Worm (Caenorhabditis elegans): Measurements from ENCODE around the gene T03G6.3.

Gene T03G6.3

DNA sequence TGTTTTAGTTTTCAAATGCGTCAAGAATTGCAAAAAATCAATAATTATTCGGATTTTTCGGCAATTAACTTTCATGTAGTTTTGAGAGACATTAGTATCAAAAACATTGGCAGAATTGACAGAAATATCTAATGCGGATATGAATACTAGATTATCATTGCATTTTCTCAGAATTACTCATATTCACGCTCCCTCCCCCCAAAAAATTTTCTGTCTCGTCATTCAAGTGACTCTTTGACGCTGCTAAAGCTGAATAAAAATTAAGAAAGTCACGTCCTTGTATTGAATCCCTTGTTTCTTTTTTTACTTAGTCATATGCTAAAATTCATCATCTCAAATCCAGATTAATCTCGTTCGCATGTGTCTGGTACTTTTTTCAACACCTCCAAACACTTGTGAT is 18.9 kb downstream of the T03G6.3 start:
- TF ChIP-seq lsy-2 (tag; optimal IDR thresholded peaks at IDR 0.05) (peak in 1 of 2 experiments; percentile 17), daf-12 (tag; optimal IDR thresholded peaks at IDR 0.05) (no peak), ctbp-1 (GFP tag; IDR thresholded peaks at IDR 0.05) (0 out of 2 replicates have a peak, but pooled peaks have one; percentile 41), nhr-11 (tag; optimal IDR thresholded peaks at IDR 0.05) (peak; percentile 58), aha-1 (tag) (peak; percentile 97), spr-3 (GFP tag; optimal IDR thresholded peaks at IDR 0.05) (no peak), ceh-82 (tag; optimal IDR thresholded peaks at IDR 0.05) (no peak), mxl-2 (GFP tag; conservative IDR thresholded peaks at IDR 0.05) (no peak), hif-1 (tag; optimal IDR thresholded peaks at IDR 0.05) (peak in 1 of 2 experiments; percentile 75), hlh-30 (tag; optimal IDR thresholded peaks at IDR 0.05; ENCODE audit: insufficient read depth) (peak; percentile 9)

DNA sequence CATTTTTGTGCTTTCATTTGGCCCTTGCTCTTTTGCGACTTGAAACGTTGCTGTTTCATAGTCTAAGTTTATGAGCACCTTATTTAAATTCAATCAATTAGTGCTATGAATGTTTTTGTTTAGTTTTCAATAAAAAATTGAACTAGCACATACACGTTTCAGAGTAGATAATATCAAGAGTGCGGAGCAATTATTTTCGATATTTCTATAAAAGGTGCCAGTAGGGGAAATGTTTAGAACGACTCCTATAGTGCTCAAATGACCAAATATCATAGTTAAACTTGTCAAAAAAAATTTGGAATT is 19.8 kb downstream of the T03G6.3 start:
- TF ChIP-seq madf-9 (GFP tag; conservative IDR thresholded peaks at IDR 0.05) = no peak
- no peak for TF ChIP-seq mes-2 (tag; optimal IDR thresholded peaks at IDR 0.05; ENCODE audit: poor library complexity, severe bottlenecking)
- TF ChIP-seq egl-43 (GFP tag; IDR thresholded peaks at IDR 0.05) = no peak
- no peak for TF ChIP-seq hif-1 (tag; optimal IDR thresholded peaks at IDR 0.05)
- TF ChIP-seq tra-1 (GFP tag; IDR thresholded peaks at IDR 0.05) = no peak
- TF ChIP-seq dve-1 (tag; optimal IDR thresholded peaks at IDR 0.05; ENCODE audit: insufficient read depth) = no peak
- TF ChIP-seq ceh-20 (GFP tag; IDR thresholded peaks at IDR 0.05) = no peak
- TF ChIP-seq zip-2 (tag; optimal IDR thresholded peaks at IDR 0.05) = no peak
- TF ChIP-seq tag-97 (GFP tag; IDR thresholded peaks at IDR 0.05) = no peak
- TF ChIP-seq jun-1 (tag; optimal IDR thresholded peaks at IDR 0.05) = no peak
- no peak for TF ChIP-seq dmd-8 (GFP tag; IDR thresholded peaks at IDR 0.05)
- TF ChIP-seq snpc-4 (tag; optimal IDR thresholded peaks at IDR 0.05) = no peak
- no peak for TF ChIP-seq Y105C5A.15 (GFP tag; IDR thresholded peaks at IDR 0.05)
- no peak for TF ChIP-seq saeg-2 (GFP tag; IDR thresholded peaks at IDR 0.05)
- no peak for TF ChIP-seq duxl-1 (tag; optimal IDR thresholded peaks at IDR 0.05; ENCODE audit: poor library complexity)
- TF ChIP-seq ZK546.5 (tag; optimal IDR thresholded peaks at IDR 0.05) = no peak
- no peak for TF ChIP-seq lim-7 (GFP tag; IDR thresholded peaks at IDR 0.05)
- TF ChIP-seq ceh-28 (tag; optimal IDR thresholded peaks at IDR 0.05) = no peak
- TF ChIP-seq ctbp-1 (GFP tag; IDR thresholded peaks at IDR 0.05) = no peak

DNA sequence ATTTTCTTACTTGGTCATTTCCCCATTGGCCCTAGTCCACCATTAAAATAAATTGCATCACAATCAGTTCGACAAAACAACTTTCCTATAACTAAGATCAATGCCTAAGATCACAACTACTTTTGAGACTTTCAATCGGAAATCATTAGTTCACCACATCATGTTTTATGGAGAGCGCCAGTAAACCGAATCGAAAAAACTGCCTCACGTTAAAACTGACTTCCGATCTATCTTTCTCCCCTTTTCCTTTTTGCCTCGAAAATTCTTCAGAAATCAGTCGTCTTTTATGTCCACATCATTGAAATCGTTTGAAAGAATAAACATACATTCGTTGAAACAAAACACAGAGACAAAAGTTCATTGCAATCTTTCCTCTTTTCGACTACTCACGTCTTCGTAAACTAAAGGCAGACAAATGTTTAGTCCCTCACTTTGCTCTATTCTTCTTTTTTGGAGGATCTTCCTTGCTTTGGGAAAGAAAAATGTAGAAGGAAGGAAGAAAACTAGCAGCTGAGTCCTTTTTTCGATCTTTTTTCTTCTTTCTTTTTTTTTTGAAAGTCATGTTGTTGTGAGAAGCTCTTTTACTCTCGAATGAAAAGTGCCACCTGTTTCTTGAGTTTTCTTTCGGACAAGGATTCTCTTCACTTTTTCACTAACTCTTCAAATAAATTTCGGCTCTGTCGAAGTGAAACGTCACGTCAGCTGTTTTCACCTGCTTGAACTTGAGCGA is 20.3 kb downstream of the T03G6.3 start:
- TF ChIP-seq hlh-30 (tag; optimal IDR thresholded peaks at IDR 0.05; ENCODE audit: insufficient read depth) (peak; percentile 39), nhr-41 (GFP tag; IDR thresholded peaks at IDR 0.05) (no peak), nhr-11 (tag; optimal IDR thresholded peaks at IDR 0.05) (peak; percentile 31), spr-3 (GFP tag; optimal IDR thresholded peaks at IDR 0.05) (no peak), mxl-3 (GFP tag; optimal IDR thresholded peaks at IDR 0.05) (no peak), skn-1 (tag; optimal IDR thresholded peaks at IDR 0.05) (no peak), daf-16 (GFP tag; optimal IDR thresholded peaks at IDR 0.05) (peak in 1 of 2 experiments; percentile 43), daf-16 (tag; optimal IDR thresholded peaks at IDR 0.05) (no peak), Y48G9A.11 (GFP tag; IDR thresholded peaks at IDR 0.05) (no peak), nhr-25 (tag; optimal IDR thresholded peaks at IDR 0.05; ENCODE audit: borderline replicate concordance, insufficient read depth) (no peak), lsy-2 (tag; optimal IDR thresholded peaks at IDR 0.05) (peak in 1 of 2 experiments; percentile 43), arid-1 (GFP tag; conservative IDR thresholded peaks at IDR 0.05) (no peak), set-16 (GFP tag; IDR thresholded peaks at IDR 0.05) (no peak), lin-38 (GFP tag; IDR thresholded peaks at IDR 0.05) (no peak), hif-1 (tag; optimal IDR thresholded peaks at IDR 0.05) (peak in 1 of 2 experiments; percentile 7), ceh-20 (GFP tag; IDR thresholded peaks at IDR 0.05) (peak; percentile 71), hlh-11 (tag; optimal IDR thresholded peaks at IDR 0.05) (peak; percentile 63), fkh-10 (GFP tag; optimal IDR thresholded peaks at IDR 0.05) (peak; percentile 14)

Measured in whole organism, L4 larva.